Fruit fly (Drosophila melanogaster): Measurements from ENCODE around the gene HipHop.

Gene HipHop

DNA sequence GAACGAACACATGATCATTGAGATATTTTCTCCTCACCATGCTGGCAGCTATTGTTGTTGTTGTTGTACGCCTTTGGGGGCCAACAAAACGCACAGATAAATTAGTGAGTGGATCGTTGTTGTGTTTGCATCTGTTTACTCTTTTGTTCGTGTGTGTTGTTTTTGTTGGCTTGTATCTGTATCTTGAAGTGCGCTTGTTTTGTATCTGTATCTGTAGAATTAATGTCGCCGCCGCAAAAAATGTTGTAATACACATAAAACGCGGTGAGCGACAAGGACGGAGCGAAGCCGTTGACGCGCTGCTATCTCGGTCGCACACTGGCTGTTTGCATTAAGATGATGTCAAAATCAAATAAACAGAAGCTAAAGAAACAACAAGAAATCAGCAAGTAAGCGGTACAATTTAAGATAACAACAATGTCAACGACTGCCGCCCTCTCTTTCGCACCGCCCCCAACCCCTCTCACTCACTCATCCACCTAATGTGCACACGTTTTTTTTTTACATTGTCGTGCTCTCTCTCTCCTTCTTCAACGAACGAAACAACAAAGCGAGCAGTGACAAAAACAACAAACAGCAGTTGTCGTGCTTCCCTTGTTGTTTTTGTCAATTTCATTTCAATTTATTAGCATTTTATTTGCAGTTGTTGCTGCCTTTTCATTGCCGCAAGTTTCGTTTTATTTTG lies 6.9 kb upstream of the HipHop start:
- peak; percentile 83 for TF ChIP-seq OdsH (GFP tag; optimal IDR thresholded peaks at IDR 0.05)
- TF ChIP-seq fru (GFP tag; optimal IDR thresholded peaks at IDR 0.05) = peak; percentile 78
- peak; percentile 98 for TF ChIP-seq jim (GFP tag; optimal IDR thresholded peaks at IDR 0.05)
- TF ChIP-seq Sp1 (GFP tag; optimal IDR thresholded peaks at IDR 0.05) = peak; percentile 72
- TF ChIP-seq N (GFP tag; optimal IDR thresholded peaks at IDR 0.05) = no peak
- TF ChIP-seq CG32264 (GFP tag; optimal IDR thresholded peaks at IDR 0.05) = peak; percentile 44
- TF ChIP-seq psq (GFP tag; optimal IDR thresholded peaks at IDR 0.05) = peak; percentile 95
- TF ChIP-seq foxo (GFP tag; optimal IDR thresholded peaks at IDR 0.05) = peak in 1 of 2 experiments; percentile 66
- peak; percentile 45 for TF ChIP-seq HLH106 (tag; optimal IDR thresholded peaks at IDR 0.05)
- TF ChIP-seq Jra (GFP tag; optimal IDR thresholded peaks at IDR 0.05) = peak; percentile 88
- peak; percentile 90 for TF ChIP-seq Hr83 (GFP tag; optimal IDR thresholded peaks at IDR 0.05; ENCODE audit: poor library complexity, severe bottlenecking)
- peak; percentile 48 for TF ChIP-seq Rel (GFP tag; optimal IDR thresholded peaks at IDR 0.05)
- peak; percentile 72 for TF ChIP-seq Rel (tag; optimal IDR thresholded peaks at IDR 0.05)
- peak; percentile 29 for TF ChIP-seq ey (GFP tag; optimal IDR thresholded peaks at IDR 0.05)
- TF ChIP-seq Hnf4 (GFP tag; optimal IDR thresholded peaks at IDR 0.05) = peak; percentile 86
- no peak for TF ChIP-seq Myc (optimal IDR thresholded peaks at IDR 0.05)
- TF ChIP-seq rgr (GFP tag; optimal IDR thresholded peaks at IDR 0.05) = peak; percentile 82
- peak; percentile 38 for TF ChIP-seq CG9705 (GFP tag; optimal IDR thresholded peaks at IDR 0.05)
- TF ChIP-seq pan (optimal IDR thresholded peaks at IDR 0.05) = no peak
- peak; percentile 81 for TF ChIP-seq br (GFP tag; optimal IDR thresholded peaks at IDR 0.05)
- peak; percentile 40 for TF ChIP-seq sage (GFP tag; optimal IDR thresholded peaks at IDR 0.05)
- peak; percentile 43 for TF ChIP-seq dmrt93B (GFP tag; optimal IDR thresholded peaks at IDR 0.05)
- TF ChIP-seq dl (GFP tag; optimal IDR thresholded peaks at IDR 0.05; ENCODE audit: insufficient read depth in 1 of 2, partially characterized antibody in 2 of 2) = no peak
- peak; percentile 91 for TF ChIP-seq h (GFP tag; optimal IDR thresholded peaks at IDR 0.05)
- peak; percentile 47 for TF ChIP-seq Mio (GFP tag; optimal IDR thresholded peaks at IDR 0.05)
- TF ChIP-seq brk (GFP tag; optimal IDR thresholded peaks at IDR 0.05) = peak; percentile 64
- TF ChIP-seq sv (GFP tag; optimal IDR thresholded peaks at IDR 0.05) = no peak
- TF ChIP-seq dsf (GFP tag; optimal IDR thresholded peaks at IDR 0.05; ENCODE audit: borderline replicate concordance) = peak; percentile 40
- TF ChIP-seq GATAd (GFP tag; optimal IDR thresholded peaks at IDR 0.05) = no peak
- TF ChIP-seq tai (GFP tag; optimal IDR thresholded peaks at IDR 0.05) = peak; percentile 94

dm6 chr3L:18816176-18816575 lies 4.8 kb upstream of the HipHop start:
- TF ChIP-seq OdsH (GFP tag; optimal IDR thresholded peaks at IDR 0.05) (no peak), rgr (GFP tag; optimal IDR thresholded peaks at IDR 0.05) (no peak), sv (GFP tag; optimal IDR thresholded peaks at IDR 0.05) (no peak), Dfd (GFP tag; optimal IDR thresholded peaks at IDR 0.05) (no peak), pan (optimal IDR thresholded peaks at IDR 0.05) (no peak), CG32264 (GFP tag; optimal IDR thresholded peaks at IDR 0.05) (no peak), sage (GFP tag; optimal IDR thresholded peaks at IDR 0.05) (no peak), br (GFP tag; optimal IDR thresholded peaks at IDR 0.05) (no peak), lola (GFP tag; optimal IDR thresholded peaks at IDR 0.05) (no peak), Abd-B (GFP tag; optimal IDR thresholded peaks at IDR 0.05) (no peak)

DNA sequence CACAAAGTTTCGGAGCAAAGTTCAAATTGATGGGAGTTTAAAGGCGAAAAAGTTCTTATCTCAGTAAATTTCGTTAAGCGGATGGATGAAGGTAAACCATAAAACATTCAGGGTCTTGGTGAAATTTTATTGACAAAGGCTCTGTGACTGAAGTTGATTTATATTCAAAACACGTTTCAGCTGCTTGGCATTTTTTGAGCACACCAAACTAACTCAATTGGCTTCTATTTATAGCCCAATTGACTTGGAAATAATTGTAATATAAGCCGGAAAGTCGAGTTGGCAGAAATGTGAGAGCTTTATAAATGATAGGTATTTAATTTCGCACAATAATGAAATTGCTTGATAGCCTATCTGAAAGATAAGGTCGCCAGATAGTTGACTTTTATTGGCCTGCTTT lies 4.3 kb upstream of the HipHop start:
- no peak for TF ChIP-seq Rel (GFP tag; optimal IDR thresholded peaks at IDR 0.05)
- TF ChIP-seq Rel (tag; optimal IDR thresholded peaks at IDR 0.05) = no peak
- TF ChIP-seq OdsH (GFP tag; optimal IDR thresholded peaks at IDR 0.05) = no peak
- peak; percentile 6 for TF ChIP-seq tai (GFP tag; optimal IDR thresholded peaks at IDR 0.05)

DNA sequence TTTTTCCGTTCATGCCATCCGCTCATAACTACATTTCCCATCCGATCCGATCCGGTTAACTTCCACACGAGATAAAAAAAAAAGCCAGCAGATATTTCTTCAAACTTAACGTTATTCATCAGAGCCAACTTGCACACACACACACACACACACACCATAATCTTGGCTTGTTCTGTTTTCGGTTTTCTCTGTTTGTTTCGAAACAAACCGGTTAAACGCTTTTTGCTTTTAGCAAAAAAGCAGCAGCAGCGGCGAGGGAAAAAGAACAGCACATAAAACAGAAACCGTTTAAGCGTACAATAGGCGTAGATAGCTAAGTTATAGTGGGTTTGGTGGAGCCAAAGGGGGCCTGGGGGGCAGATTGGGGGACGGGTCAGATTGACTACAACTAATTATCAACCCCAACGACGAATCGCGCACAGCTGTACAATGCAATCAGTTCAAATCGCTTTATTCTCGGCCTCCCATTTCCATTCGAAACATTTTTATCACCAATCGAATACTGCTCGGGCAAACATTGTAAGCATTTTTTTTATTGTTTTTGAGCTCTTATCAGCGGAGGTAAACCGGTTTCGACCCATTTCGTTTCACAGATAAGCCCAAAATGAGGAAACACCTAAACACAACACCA lies 3.6 kb upstream of the HipHop start:
- no peak for TF ChIP-seq woc (GFP tag; optimal IDR thresholded peaks at IDR 0.05)
- TF ChIP-seq dmrt93B (GFP tag; optimal IDR thresholded peaks at IDR 0.05) = no peak
- no peak for TF ChIP-seq usp (GFP tag; optimal IDR thresholded peaks at IDR 0.05)
- no peak for TF ChIP-seq N (GFP tag; optimal IDR thresholded peaks at IDR 0.05)
- TF ChIP-seq Hr78 (GFP tag; optimal IDR thresholded peaks at IDR 0.05) = no peak
- TF ChIP-seq Jra (GFP tag; optimal IDR thresholded peaks at IDR 0.05) = no peak

All from whole organism, wandering third instar larva.